Fruit fly (Drosophila melanogaster) whole organism, pupa: Measurements from ENCODE around the gene Sf3b5.

Experiments used
- CG10348 ChIP-seq: fragments of 200-800 bp; sonication (Bioruptor generic); IDR thresholded peaks from 2 replicates; pipeline ENCODE4 v1.3.6; 2022; ENCODE audit warnings: missing biosample characterization, missing genetic modification characterization
- CG12605 ChIP-seq: fragments of 200-800 bp; sonication (Bioruptor generic); IDR thresholded peaks from 2 replicates; pipeline ENCODE4 v1.3.6; 2022; ENCODE audit warnings: missing biosample characterization, missing genetic modification characterization
- CG13204 ChIP-seq: fragments of 200-800 bp; sonication (Bioruptor generic); optimal IDR thresholded peaks from 2 replicates; lab custom pipeline; 2018; ENCODE audit warnings: missing biosample characterization, mild to moderate bottlenecking, missing genetic modification characterization, moderate library complexity
- CG14655 ChIP-seq: fragments of 200-800 bp; sonication (Bioruptor generic); optimal IDR thresholded peaks from 3 replicates; lab custom pipeline; 2017; ENCODE audit warnings: mild to moderate bottlenecking, missing biosample characterization, missing genetic modification reagents, missing genetic modification characterization
- CG15710 ChIP-seq: fragments of 200-800 bp; sonication (Bioruptor generic); optimal IDR thresholded peaks from 2 replicates; lab custom pipeline; 2018; ENCODE audit warnings: missing biosample characterization, mild to moderate bottlenecking, missing genetic modification characterization, moderate library complexity
- CG17806 ChIP-seq: fragments of 200-800 bp; sonication (Bioruptor generic); optimal IDR thresholded peaks from 2 replicates; lab custom pipeline; 2018; ENCODE audit warnings: missing biosample characterization, mild to moderate bottlenecking, missing genetic modification characterization, moderate library complexity
- CG32121 ChIP-seq: fragments of 200-800 bp; sonication (Bioruptor generic); IDR thresholded peaks from 2 replicates; pipeline ENCODE4 v1.3.6; 2022; ENCODE audit warnings: missing biosample characterization, missing genetic modification characterization
- CG34367 ChIP-seq: fragments of 200-800 bp; sonication (Bioruptor generic); optimal IDR thresholded peaks from 2 replicates; lab custom pipeline; 2018; ENCODE audit warnings: missing biosample characterization, mild to moderate bottlenecking, missing genetic modification characterization
- CG4496 ChIP-seq: fragments of 200-800 bp; sonication (Bioruptor generic); IDR thresholded peaks from 3 replicates; pipeline ENCODE4 v1.3.6; 2022; ENCODE audit warnings: missing biosample characterization, missing genetic modification characterization
- CG8159 ChIP-seq: fragments of 200-800 bp; sonication (Bioruptor generic); optimal IDR thresholded peaks from 3 replicates; lab custom pipeline; 2018; ENCODE audit warnings: missing biosample characterization, mild to moderate bottlenecking, missing genetic modification characterization, moderate library complexity
- CG8301 ChIP-seq: fragments of 200-800 bp; sonication (Bioruptor generic); optimal IDR thresholded peaks from 2 replicates; lab custom pipeline; 2018; ENCODE audit warnings: missing biosample characterization, mild to moderate bottlenecking, missing genetic modification characterization
- CG9948 ChIP-seq: fragments of 200-800 bp; sonication (Bioruptor generic); optimal IDR thresholded peaks from 2 replicates; lab custom pipeline; 2018; ENCODE audit warnings: missing biosample characterization, mild to moderate bottlenecking, missing genetic modification characterization, moderate library complexity
- D1 ChIP-seq: fragments of 200-800 bp; sonication (Bioruptor generic); optimal IDR thresholded peaks from 2 replicates; lab custom pipeline; 2018; ENCODE audit warnings: missing biosample characterization, mild to moderate bottlenecking, missing genetic modification characterization, moderate library complexity
- EcR ChIP-seq: fragments of 200-800 bp; sonication (Bioruptor generic); optimal IDR thresholded peaks from 3 replicates; lab custom pipeline; 2019; ENCODE audit warnings: missing biosample characterization, missing genetic modification characterization, mild to moderate bottlenecking, moderate library complexity, missing genetic modification reagents
- Ets98B ChIP-seq: fragments of 200-800 bp; sonication (Bioruptor generic); IDR thresholded peaks from 2 replicates; pipeline ENCODE4 v1.3.6; 2022; ENCODE audit warnings: missing biosample characterization, missing genetic modification characterization
- Pif1A ChIP-seq: fragments of 200-800 bp; sonication (Bioruptor generic); optimal IDR thresholded peaks from 3 replicates; lab custom pipeline; 2016; ENCODE audit warnings: missing biosample characterization, missing genetic modification characterization
- Pif1B ChIP-seq: fragments of 200-800 bp; sonication (Bioruptor generic); optimal IDR thresholded peaks from 3 replicates; lab custom pipeline; 2016; ENCODE audit warnings: missing biosample characterization, missing genetic modification characterization
- Snoo ChIP-seq: fragments of 200-800 bp; sonication (Bioruptor generic); optimal IDR thresholded peaks from 3 replicates; lab custom pipeline; 2017; ENCODE audit warnings: missing biosample characterization, mild to moderate bottlenecking, missing genetic modification characterization, inconsistent platforms
- fd96Ca ChIP-seq: fragments of 200-800 bp; sonication (Bioruptor generic); IDR thresholded peaks from 3 replicates; pipeline ENCODE4 v1.3.6; 2022; ENCODE audit warnings: missing biosample characterization, missing genetic modification characterization
- gl ChIP-seq: fragments of 200-800 bp; sonication (Bioruptor generic); optimal IDR thresholded peaks from 2 replicates; lab custom pipeline; 2018; ENCODE audit warnings: missing biosample characterization, mild to moderate bottlenecking, missing genetic modification characterization
- rn ChIP-seq: fragments of 200-800 bp; sonication (Bioruptor generic); IDR thresholded peaks from 2 replicates; pipeline ENCODE4 v1.3.6; 2022; ENCODE audit warnings: missing biosample characterization, missing genetic modification characterization

Gene Sf3b5

DNA sequence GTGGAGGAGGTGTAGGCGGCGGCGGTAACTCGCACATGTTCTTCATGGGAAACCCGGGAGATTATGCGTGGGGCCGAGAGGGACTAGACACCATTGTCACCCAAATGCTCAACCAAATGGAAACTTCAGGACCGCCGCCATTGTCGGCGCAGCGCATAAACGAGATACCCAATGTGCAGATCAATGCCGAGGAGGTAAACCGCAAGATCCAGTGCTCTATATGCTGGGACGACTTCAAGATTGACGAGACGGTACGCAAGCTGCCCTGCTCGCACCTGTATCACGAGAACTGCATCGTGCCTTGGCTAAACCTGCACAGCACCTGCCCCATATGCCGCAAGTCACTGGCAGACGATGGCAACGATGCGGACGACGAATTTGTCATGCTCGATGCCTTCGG is 7.9 kb downstream of the Sf3b5 start:
- TF ChIP-seq fd96Ca (GFP tag; lab: Robert Waterston, UW) (no peak), EcR (GFP tag; lab: Kevin White, UChicago) (no peak), D1 (tag; lab: Kevin White, UChicago) (no peak), CG14655 (GFP tag; lab: Kevin White, UChicago) (no peak), CG9948 (tag; lab: Kevin White, UChicago) (no peak), Pif1B (no peak), CG34367 (no peak), CG15710 (tag; lab: Kevin White, UChicago) (no peak), Ets98B (no peak), Snoo (tag; lab: Kevin White, UChicago) (no peak), Pif1A (GFP tag; lab: Kevin White, UChicago) (no peak)
- TF ChIP-seq, all 21 proteins: peak for 0

DNA sequence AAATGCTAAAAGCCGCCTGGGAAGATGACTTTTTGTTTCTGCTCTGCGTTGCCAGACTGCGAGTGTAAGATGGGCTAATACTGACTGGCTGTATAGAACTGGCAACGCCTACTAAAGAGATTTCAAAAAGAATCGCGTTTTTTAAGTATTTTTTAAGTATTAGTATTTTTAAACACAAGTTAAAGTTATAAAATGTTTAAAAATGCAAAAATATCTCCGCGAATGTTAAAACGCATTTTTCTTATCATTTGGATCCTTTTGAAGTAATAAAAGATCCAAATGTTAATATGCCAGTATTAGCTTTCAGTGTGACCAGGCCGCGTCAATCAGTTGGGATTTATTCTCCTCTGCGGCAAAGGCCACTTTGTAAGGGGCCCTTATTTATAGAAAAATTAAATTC is 9.0 kb downstream of the Sf3b5 start, which contains the start of the genes Prosbeta3 and Iru:
Gene Prosbeta3 (minus strand): TSS at position 98 of the 400 bp plus-strand sequence.
Gene Iru (plus strand): TSS at position 328 of the 400 bp plus-strand sequence.
- TF ChIP-seq CG4496 (GFP tag; lab: Robert Waterston, UW) (0 out of 3 replicates have a peak, but pooled peaks have one; percentile 7), Ets98B (no peak), CG9948 (tag; lab: Kevin White, UChicago) (no peak)
- TF ChIP-seq, all 21 proteins: peak for 1

DNA sequence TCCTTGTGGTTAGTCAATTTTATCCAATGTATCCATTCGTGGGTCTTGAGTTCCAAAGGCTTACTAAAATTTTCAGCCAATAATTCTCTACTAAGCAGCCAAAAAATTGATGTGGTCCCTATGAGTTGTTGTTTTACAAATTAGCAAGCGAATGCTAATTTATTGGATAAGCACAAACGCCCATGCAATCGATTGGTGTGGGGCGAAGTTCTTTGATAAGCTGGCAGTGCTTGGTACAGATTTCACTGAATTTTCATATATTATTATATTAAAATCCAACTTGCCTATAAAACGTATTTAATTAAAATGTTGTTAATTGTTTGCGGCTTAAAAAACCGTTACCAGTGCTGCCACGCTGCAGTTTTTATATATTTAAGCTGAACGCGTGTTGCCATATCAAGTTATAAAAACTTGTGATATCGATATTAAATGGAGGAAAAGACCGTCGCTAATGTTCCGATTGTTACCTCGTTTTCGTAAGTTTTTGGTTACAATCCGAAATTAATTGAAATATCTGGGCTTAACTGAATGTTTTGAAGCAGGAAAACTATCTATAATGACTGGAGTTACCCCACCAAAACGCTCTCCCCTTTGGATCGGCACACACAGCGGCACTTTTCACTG is 11.4 kb downstream of the Sf3b5 start, which contains the start of the genes CG31100 and CG11980:
Gene CG31100 (minus strand): TSS at position 51 of the 624 bp plus-strand sequence.
Gene CG11980 (plus strand): TSS at position 418 of the 624 bp plus-strand sequence.
- TF ChIP-seq Pif1B: no peak
- TF ChIP-seq CG32121 (GFP tag; lab: Robert Waterston, UW): no peak
- no peak for TF ChIP-seq CG8301
- TF ChIP-seq CG15710 (tag; lab: Kevin White, UChicago): no peak
- TF ChIP-seq CG10348 (GFP tag; lab: Robert Waterston, UW): no peak
- no peak for TF ChIP-seq rn (GFP tag; lab: Robert Waterston, UW)
- no peak for TF ChIP-seq CG14655 (GFP tag; lab: Kevin White, UChicago)
- TF ChIP-seq Snoo (tag; lab: Kevin White, UChicago): no peak
- TF ChIP-seq gl (tag; lab: Kevin White, UChicago): no peak
- no peak for TF ChIP-seq Pif1A (GFP tag; lab: Kevin White, UChicago)
- TF ChIP-seq CG17806 (tag; lab: Kevin White, UChicago): no peak
- TF ChIP-seq Ets98B: no peak
- no peak for TF ChIP-seq CG9948 (tag; lab: Kevin White, UChicago)
- no peak for TF ChIP-seq CG13204 (GFP tag; lab: Kevin White, UChicago)
- TF ChIP-seq fd96Ca (GFP tag; lab: Robert Waterston, UW): no peak
- no peak for TF ChIP-seq D1 (tag; lab: Kevin White, UChicago)
- no peak for TF ChIP-seq EcR (GFP tag; lab: Kevin White, UChicago)
- no peak for TF ChIP-seq CG8159 (tag; lab: Kevin White, UChicago)
- no peak for TF ChIP-seq CG4496 (GFP tag; lab: Robert Waterston, UW)
- no peak for TF ChIP-seq CG12605 (GFP tag; lab: Robert Waterston, UW)
- TF ChIP-seq, all 21 proteins: peak for 0

DNA sequence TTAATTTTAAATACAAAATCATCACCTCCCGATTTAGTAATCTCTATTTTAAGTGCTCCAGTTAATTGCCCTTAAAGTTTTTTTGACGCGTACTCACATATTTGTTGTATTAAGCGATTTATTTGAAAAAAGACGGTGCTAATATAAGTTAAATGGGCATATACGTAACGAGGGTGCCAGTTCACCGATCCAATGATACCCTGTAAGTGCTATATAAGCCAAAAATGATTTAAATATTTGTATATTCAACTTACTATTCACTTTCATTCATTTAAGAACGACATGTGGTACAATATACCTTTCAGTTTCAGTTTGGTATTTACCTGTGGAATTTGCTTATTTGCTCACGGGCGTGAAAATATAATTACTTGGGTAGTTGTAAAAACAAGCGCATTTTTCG is 12.6 kb downstream of the Sf3b5 start:
- TF ChIP-seq CG15710 (tag; lab: Kevin White, UChicago): no peak
- no peak for TF ChIP-seq CG14655 (GFP tag; lab: Kevin White, UChicago)
- TF ChIP-seq rn (GFP tag; lab: Robert Waterston, UW): no peak
- no peak for TF ChIP-seq Pif1A (GFP tag; lab: Kevin White, UChicago)
- no peak for TF ChIP-seq CG4496 (GFP tag; lab: Robert Waterston, UW)
- TF ChIP-seq CG34367: no peak
- no peak for TF ChIP-seq CG17806 (tag; lab: Kevin White, UChicago)
- no peak for TF ChIP-seq gl (tag; lab: Kevin White, UChicago)
- no peak for TF ChIP-seq CG13204 (GFP tag; lab: Kevin White, UChicago)
- no peak for TF ChIP-seq CG9948 (tag; lab: Kevin White, UChicago)
- TF ChIP-seq CG10348 (GFP tag; lab: Robert Waterston, UW): no peak
- TF ChIP-seq fd96Ca (GFP tag; lab: Robert Waterston, UW): no peak
- no peak for TF ChIP-seq CG32121 (GFP tag; lab: Robert Waterston, UW)
- no peak for TF ChIP-seq EcR (GFP tag; lab: Kevin White, UChicago)
- TF ChIP-seq Pif1B: no peak
- TF ChIP-seq Ets98B: no peak
- TF ChIP-seq CG12605 (GFP tag; lab: Robert Waterston, UW): no peak
- TF ChIP-seq Snoo (tag; lab: Kevin White, UChicago): no peak
- no peak for TF ChIP-seq CG8301
- TF ChIP-seq D1 (tag; lab: Kevin White, UChicago): no peak

DNA sequence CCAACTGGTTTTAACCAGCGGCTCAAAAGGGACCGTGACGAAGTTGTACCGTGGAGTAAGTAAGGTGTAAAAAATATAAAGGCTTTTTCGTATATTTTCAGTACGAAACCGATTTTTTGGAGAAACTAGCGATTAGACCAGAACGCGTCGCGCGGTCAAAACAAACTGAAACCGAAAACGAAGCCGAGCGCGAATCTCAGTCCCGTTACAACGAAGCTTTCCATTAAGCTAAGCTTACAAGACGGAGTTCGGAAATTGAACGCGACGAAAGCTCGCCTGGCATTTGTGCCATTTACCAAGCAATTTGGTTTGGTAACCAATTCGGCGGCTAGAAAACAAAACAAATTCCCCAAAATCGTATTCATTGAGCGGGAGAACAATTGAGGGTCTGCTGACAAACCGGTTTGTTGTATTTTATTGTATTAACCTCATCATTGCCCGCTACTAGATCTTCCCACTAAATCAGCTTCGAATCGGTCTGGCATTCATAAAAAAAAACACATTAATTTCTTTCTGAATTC is 13.4 kb downstream of the Sf3b5 start:
- TF ChIP-seq CG4496 (GFP tag; lab: Robert Waterston, UW) (0 out of 3 replicates have a peak, but pooled peaks have one; percentile 6), CG12605 (GFP tag; lab: Robert Waterston, UW) (no peak)

DNA sequence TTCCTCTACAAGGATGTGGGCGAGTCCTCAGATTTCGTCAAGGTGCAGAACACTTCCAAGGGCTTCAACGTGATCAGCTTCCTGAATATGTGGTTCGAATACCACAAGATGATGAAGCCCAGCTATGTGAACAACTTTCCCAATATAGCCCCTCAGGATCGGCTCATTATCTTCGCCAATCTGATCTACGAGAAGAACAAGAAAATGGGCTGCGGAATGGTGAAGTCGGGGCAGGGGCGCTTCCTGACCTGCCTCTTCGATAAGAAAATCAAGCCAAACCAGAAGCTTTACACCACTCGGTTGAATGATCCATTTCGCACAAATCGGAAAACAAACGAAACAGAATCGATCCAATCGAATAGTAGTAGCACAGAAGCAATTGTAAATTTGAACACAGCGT is 16.9 kb downstream of the Sf3b5 start:
- TF ChIP-seq Pif1A (GFP tag; lab: Kevin White, UChicago): no peak
- TF ChIP-seq CG34367: no peak
- no peak for TF ChIP-seq CG8159 (tag; lab: Kevin White, UChicago)
- TF ChIP-seq Ets98B: no peak
- TF ChIP-seq Snoo (tag; lab: Kevin White, UChicago): no peak
- TF ChIP-seq CG13204 (GFP tag; lab: Kevin White, UChicago): no peak
- no peak for TF ChIP-seq CG12605 (GFP tag; lab: Robert Waterston, UW)
- TF ChIP-seq CG8301: no peak
- no peak for TF ChIP-seq CG32121 (GFP tag; lab: Robert Waterston, UW)
